Worm (Caenorhabditis elegans) whole organism, late embryonic: ENCODE data around the gene clec-45.

ENCODE experiments used
- F13H6.1 ChIP-seq: sonication (generic microtip); optimal IDR thresholded peaks from 2 replicates; lab custom pipeline; 2016; ENCODE audit warnings: missing genetic modification characterization, missing compliant biosample characterization
- K02D7.2 ChIP-seq: sonication (generic microtip); optimal IDR thresholded peaks from 2 replicates; lab custom pipeline; 2017; ENCODE audit warnings: mild to moderate bottlenecking, missing genetic modification characterization, missing compliant biosample characterization
- K09A11.1 ChIP-seq: sonication (generic microtip); optimal IDR thresholded peaks from 2 replicates; lab custom pipeline; 2017; ENCODE audit warnings: antibody characterized with exemption, mild to moderate bottlenecking, missing genetic modification characterization, missing compliant biosample characterization; ENCODE audit not compliant: insufficient read depth
- T23F11.4 ChIP-seq: fragments of 200-800 bp; sonication (Bioruptor generic); optimal IDR thresholded peaks from 2 replicates; lab custom pipeline; 2018; ENCODE audit warnings: mild to moderate bottlenecking, missing genetic modification characterization, missing compliant biosample characterization
- Y22D7AL.16 ChIP-seq: sonication (generic microtip); optimal IDR thresholded peaks from 2 replicates; lab custom pipeline; 2016; ENCODE audit warnings: missing genetic modification characterization, missing compliant biosample characterization
- ahr-1 ChIP-seq: sonication (generic microtip); optimal IDR thresholded peaks from 2 replicates; lab custom pipeline; 2016; ENCODE audit warnings: missing genetic modification characterization, missing compliant biosample characterization
- ama-1 ChIP-seq: fragments of 150-350 bp; optimal IDR thresholded peaks from 2 replicates; lab custom pipeline; 2014
- ceh-14 ChIP-seq: sonication (generic microtip); optimal IDR thresholded peaks from 2 replicates; lab custom pipeline; 2016; ENCODE audit warnings: missing genotype, missing genetic modification characterization, missing compliant biosample characterization
- ceh-19 ChIP-seq: fragments of 200-800 bp; sonication (Bioruptor generic); optimal IDR thresholded peaks from 2 replicates; lab custom pipeline; 2018; ENCODE audit warnings: mild to moderate bottlenecking, missing genetic modification characterization, missing compliant biosample characterization
- ceh-22 ChIP-seq: sonication (generic microtip); optimal IDR thresholded peaks from 2 replicates; lab custom pipeline; 2017; ENCODE audit warnings: missing biosample characterization, missing genetic modification characterization
- ceh-24 ChIP-seq: sonication (generic microtip); optimal IDR thresholded peaks from 2 replicates; lab custom pipeline; 2016; ENCODE audit warnings: mild to moderate bottlenecking, missing genetic modification characterization, missing compliant biosample characterization
- ceh-30 ChIP-seq: fragments of 150-350 bp; optimal IDR thresholded peaks from 2 replicates; lab custom pipeline; 2014; ENCODE audit warnings: missing biosample characterization, missing genetic modification characterization
- ceh-48 ChIP-seq: sonication (generic microtip); optimal IDR thresholded peaks from 2 replicates; lab custom pipeline; 2016; ENCODE audit warnings: missing genetic modification characterization, inconsistent platforms, missing compliant biosample characterization
- ceh-9 ChIP-seq: sonication (generic microtip); optimal IDR thresholded peaks from 2 replicates; lab custom pipeline; 2016; ENCODE audit warnings: mild to moderate bottlenecking, missing genetic modification characterization, inconsistent platforms, missing compliant biosample characterization
- dmd-4 ChIP-seq: sonication (generic microtip); optimal IDR thresholded peaks from 2 replicates; lab custom pipeline; 2016; ENCODE audit warnings: borderline replicate concordance, missing genetic modification characterization, missing compliant biosample characterization
- dve-1 ChIP-seq: sonication (generic microtip); optimal IDR thresholded peaks from 2 replicates; lab custom pipeline; 2017; ENCODE audit warnings: antibody characterized with exemption, mild to moderate bottlenecking, missing genetic modification characterization, missing compliant biosample characterization
- elt-2 ChIP-seq: sonication (generic microtip); optimal IDR thresholded peaks from 2 replicates; lab custom pipeline; 2016; ENCODE audit warnings: missing genetic modification reagents, missing genetic modification characterization, missing compliant biosample characterization
- ets-4 ChIP-seq: sonication (generic microtip); optimal IDR thresholded peaks from 2 replicates; lab custom pipeline; 2016; ENCODE audit warnings: missing genetic modification characterization, missing compliant biosample characterization
- fax-1 ChIP-seq: sonication (generic microtip); optimal IDR thresholded peaks from 2 replicates; lab custom pipeline; 2016; ENCODE audit warnings: missing genotype, missing genetic modification characterization, missing compliant biosample characterization
- fkh-6 ChIP-seq: sonication (generic microtip); optimal IDR thresholded peaks from 2 replicates; lab custom pipeline; 2016; ENCODE audit warnings: missing genetic modification characterization, missing compliant biosample characterization
- hlh-8 ChIP-seq: sonication (generic microtip); optimal IDR thresholded peaks from 2 replicates; lab custom pipeline; 2016; ENCODE audit warnings: missing genotype, missing genetic modification characterization, missing compliant biosample characterization
- lim-6 ChIP-seq: sonication (generic microtip); optimal IDR thresholded peaks from 2 replicates; lab custom pipeline; 2016; ENCODE audit warnings: missing genetic modification characterization, missing compliant biosample characterization
- lin-11 ChIP-seq: fragments of 200-800 bp; sonication (Bioruptor generic); optimal IDR thresholded peaks from 2 replicates; lab custom pipeline; 2018; ENCODE audit warnings: mild to moderate bottlenecking, missing genetic modification characterization, missing compliant biosample characterization
- mec-3 ChIP-seq: sonication (generic microtip); optimal IDR thresholded peaks from 2 replicates; lab custom pipeline; 2016; ENCODE audit warnings: borderline replicate concordance, missing genetic modification characterization, missing compliant biosample characterization
- nfya-1 ChIP-seq: sonication (generic microtip); optimal IDR thresholded peaks from 2 replicates; lab custom pipeline; 2017; ENCODE audit warnings: missing genetic modification characterization, mild to moderate bottlenecking, missing compliant biosample characterization, antibody characterized with exemption, moderate library complexity
- nhr-11 ChIP-seq: fragments of 150-350 bp; optimal IDR thresholded peaks from 2 replicates; lab custom pipeline; 2014; ENCODE audit warnings: missing biosample characterization, missing genetic modification characterization
- pat-9 ChIP-seq: fragments of 200-800 bp; sonication (Bioruptor generic); optimal IDR thresholded peaks from 2 replicates; lab custom pipeline; 2018; ENCODE audit warnings: mild to moderate bottlenecking, missing genetic modification characterization, moderate library complexity, missing compliant biosample characterization
- pha-2 ChIP-seq: sonication (generic microtip); optimal IDR thresholded peaks from 2 replicates; lab custom pipeline; 2017; ENCODE audit warnings: mild to moderate bottlenecking, missing genetic modification characterization, missing compliant biosample characterization
- pros-1 ChIP-seq: fragments of 150-350 bp; optimal IDR thresholded peaks from 2 replicates; lab custom pipeline; 2014; ENCODE audit warnings: missing biosample characterization, missing genetic modification reagents, missing genetic modification characterization
- rnt-1 ChIP-seq: sonication (generic microtip); optimal IDR thresholded peaks from 2 replicates; lab custom pipeline; 2016; ENCODE audit warnings: missing genetic modification characterization, missing compliant biosample characterization
- sdc-2 ChIP-seq: sonication (generic microtip); optimal IDR thresholded peaks from 2 replicates; lab custom pipeline; 2016; ENCODE audit warnings: missing genotype, missing genetic modification characterization, missing compliant biosample characterization
- sox-4 ChIP-seq: sonication (generic microtip); optimal IDR thresholded peaks from 2 replicates; lab custom pipeline; 2017; ENCODE audit warnings: mild to moderate bottlenecking, missing genetic modification characterization, inconsistent platforms, missing compliant biosample characterization
- tbx-2 ChIP-seq: sonication (generic microtip); optimal IDR thresholded peaks from 2 replicates; lab custom pipeline; 2016; ENCODE audit warnings: missing genetic modification characterization, missing compliant biosample characterization
- tbx-7 ChIP-seq: sonication (generic microtip); optimal IDR thresholded peaks from 2 replicates; lab custom pipeline; 2016; ENCODE audit warnings: missing genotype, missing genetic modification characterization, missing compliant biosample characterization
- unc-42 ChIP-seq: sonication (generic microtip); optimal IDR thresholded peaks from 2 replicates; lab custom pipeline; 2016; ENCODE audit warnings: missing genotype, missing genetic modification characterization, missing compliant biosample characterization
- unc-55 ChIP-seq: sonication (generic microtip); optimal IDR thresholded peaks from 2 replicates; lab custom pipeline; 2017; ENCODE audit warnings: missing biosample characterization, missing genetic modification reagents, missing genetic modification characterization
- unc-86 ChIP-seq: sonication (generic microtip); optimal IDR thresholded peaks from 2 replicates; lab custom pipeline; 2016; ENCODE audit warnings: missing genetic modification characterization, missing compliant biosample characterization
- ztf-16 ChIP-seq: sonication (generic microtip); optimal IDR thresholded peaks from 2 replicates; lab custom pipeline; 2017; ENCODE audit warnings: missing genetic modification characterization, missing compliant biosample characterization

Gene clec-45

DNA sequence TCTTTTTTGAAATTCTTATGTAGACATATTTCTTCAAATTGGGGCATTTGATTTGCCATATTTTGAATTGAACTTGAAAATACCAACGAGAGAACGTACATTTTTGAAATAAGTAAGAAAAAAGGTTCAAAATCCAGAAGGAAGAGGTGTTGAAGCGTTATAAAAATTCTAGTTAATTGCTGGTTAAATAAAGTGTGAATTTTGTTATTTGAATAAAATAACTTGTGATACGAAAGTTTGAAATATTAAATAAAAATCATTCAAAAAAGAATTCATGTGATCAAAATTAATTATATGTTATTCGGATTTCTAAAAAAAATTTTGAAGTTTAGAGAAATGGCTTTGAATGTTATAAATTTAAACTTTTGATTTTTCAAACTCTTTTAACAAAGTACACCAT, 37.8 kb upstream of the clec-45 start, which contains the start of gene C50E3.9:
Gene C50E3.9 (minus strand): TSS at position 101 of the 400 bp plus-strand sequence.
- no peak for TF ChIP-seq F13H6.1 (tag; lab: Kevin White, UChicago)
- TF ChIP-seq, all 69 proteins: peak for 0

DNA sequence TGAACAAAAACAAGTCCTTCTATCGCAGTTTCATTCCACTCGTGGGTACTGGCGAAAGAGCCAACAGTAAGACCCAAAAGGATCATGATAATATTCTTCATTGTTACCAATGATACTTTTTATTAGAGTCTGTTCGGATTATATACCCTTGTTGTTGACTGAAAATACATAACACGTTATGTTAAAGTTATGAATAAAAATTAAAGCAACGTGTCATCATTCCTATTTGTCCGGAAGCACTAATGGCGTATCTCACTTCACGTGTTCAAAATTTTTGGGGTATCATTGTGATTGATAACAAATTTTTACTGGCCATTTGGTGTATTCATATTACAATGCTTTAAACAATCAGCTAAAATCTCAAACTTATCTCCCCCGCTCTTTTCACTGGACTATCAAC, 36.5 kb upstream of the clec-45 start, which contains the start of gene scl-26:
Gene scl-26 (minus strand): TSS at position 101 of the 400 bp plus-strand sequence.
- TF ChIP-seq hlh-8 (tag; lab: Kevin White, UChicago) (no peak), ceh-48 (tag; lab: Kevin White, UChicago) (no peak), unc-42 (tag; lab: Kevin White, UChicago) (no peak), ceh-22 (tag; lab: Kevin White, UChicago) (no peak), fax-1 (tag; lab: Kevin White, UChicago) (no peak), sdc-2 (no peak), unc-86 (tag; lab: Kevin White, UChicago) (no peak), K02D7.2 (tag; lab: Kevin White, UChicago) (no peak), tbx-7 (tag; lab: Kevin White, UChicago) (no peak), ets-4 (tag; lab: Kevin White, UChicago) (no peak), dve-1 (tag; lab: Kevin White, UChicago) (no peak), nhr-11 (no peak)

DNA sequence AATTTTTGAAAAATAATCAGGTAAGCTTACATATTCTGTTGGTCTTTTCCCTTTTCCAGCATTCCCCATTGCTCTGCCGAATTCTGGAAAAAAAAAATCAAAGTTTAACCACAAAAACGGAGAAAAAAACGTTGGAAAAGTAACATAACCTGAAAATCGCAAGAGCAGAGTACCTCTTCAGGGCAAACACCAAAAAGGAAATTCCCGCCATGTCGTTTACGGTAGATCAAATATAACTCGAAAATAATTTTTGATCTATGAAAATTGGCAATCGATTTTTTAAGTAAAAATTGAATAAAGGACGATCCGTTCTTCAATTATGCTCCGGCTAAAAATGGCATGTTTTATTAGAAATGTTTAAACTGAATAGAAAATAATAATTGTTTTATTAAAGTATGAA, 34.5 kb upstream of the clec-45 start, which contains the start of gene C50E3.11:
Gene C50E3.11 (minus strand): TSS at position 83 of the 400 bp plus-strand sequence.
- TF ChIP-seq rnt-1 (tag; lab: Kevin White, UChicago), result no peak
- no peak for TF ChIP-seq K09A11.1 (tag; lab: Kevin White, UChicago)
- TF ChIP-seq ceh-19 (GFP tag; lab: Kevin White, UChicago), result no peak
- no peak for TF ChIP-seq elt-2 (tag; lab: Kevin White, UChicago)
- TF ChIP-seq pros-1, result no peak
- no peak for TF ChIP-seq ama-1 (lab: Kevin White, UChicago)
- TF ChIP-seq T23F11.4 (GFP tag; lab: Kevin White, UChicago), result no peak
- TF ChIP-seq Y22D7AL.16 (tag; lab: Kevin White, UChicago), result no peak
- no peak for TF ChIP-seq unc-55 (GFP tag; lab: Kevin White, UChicago)
- TF ChIP-seq tbx-2 (tag; lab: Kevin White, UChicago), result no peak
- TF ChIP-seq hlh-8 (tag; lab: Kevin White, UChicago), result no peak
- TF ChIP-seq ahr-1 (tag; lab: Kevin White, UChicago), result no peak
- TF ChIP-seq mec-3 (tag; lab: Kevin White, UChicago), result no peak
- TF ChIP-seq nfya-1 (tag; lab: Kevin White, UChicago), result no peak
- no peak for TF ChIP-seq fkh-6 (tag; lab: Kevin White, UChicago)
- TF ChIP-seq lin-11 (tag; lab: Kevin White, UChicago), result no peak
- no peak for TF ChIP-seq ceh-9 (tag; lab: Kevin White, UChicago)
- no peak for TF ChIP-seq ceh-14 (tag; lab: Kevin White, UChicago)
- no peak for TF ChIP-seq dmd-4 (tag; lab: Kevin White, UChicago)

DNA sequence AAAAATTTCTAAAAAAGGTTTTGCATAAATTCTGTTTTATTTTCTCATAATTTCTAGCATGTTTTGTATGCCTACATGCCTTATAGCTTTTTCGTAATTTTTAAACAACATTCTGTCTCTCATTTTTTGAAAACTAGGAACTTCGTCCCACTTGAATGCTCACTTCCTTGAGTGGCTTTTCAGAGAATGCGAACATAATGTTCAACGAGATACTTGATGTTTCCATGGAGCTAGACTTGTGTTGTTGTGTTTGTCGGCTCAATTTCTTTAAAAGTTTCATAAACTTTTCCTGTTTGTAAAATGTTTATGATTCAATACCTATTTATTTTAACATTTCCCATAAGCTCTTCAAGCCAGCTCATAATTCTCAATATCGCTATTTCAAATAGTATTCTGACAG, 33.0 kb upstream of the clec-45 start, which contains the start of gene clec-213:
Gene clec-213 (plus strand): TSS at position 301 of the 400 bp plus-strand sequence.
- TF ChIP-seq ztf-16 (no peak), lim-6 (tag; lab: Kevin White, UChicago) (no peak), ceh-24 (tag; lab: Kevin White, UChicago) (no peak), ahr-1 (tag; lab: Kevin White, UChicago) (no peak), ceh-30 (tag; lab: Kevin White, UChicago) (no peak), T23F11.4 (GFP tag; lab: Kevin White, UChicago) (no peak), sox-4 (tag; lab: Kevin White, UChicago) (no peak), hlh-8 (tag; lab: Kevin White, UChicago) (no peak), ets-4 (tag; lab: Kevin White, UChicago) (no peak), nhr-11 (no peak), pha-2 (tag; lab: Kevin White, UChicago) (no peak), pat-9 (tag; lab: Kevin White, UChicago) (no peak)
